Worm (Caenorhabditis elegans) whole organism, young adult: Measurements from ENCODE around the gene T27E9.6.
A peak's percentile ranks its signal among the peaks of the same experiment; 100 is the strongest.

Experiments
- B0019.2 ChIP-seq: fragments of 200-800 bp; sonication (Bioruptor generic); conservative IDR thresholded peaks from 2 replicates; pipeline ENCODE4 v1.3.6; 2022; ENCODE audit warnings: missing genetic modification reagents, missing genetic modification characterization, missing compliant biosample characterization
- B0261.1 ChIP-seq: sonication (generic microtip); optimal IDR thresholded peaks from 2 replicates; lab custom pipeline; 2016; ENCODE audit warnings: mild to moderate bottlenecking, missing genetic modification characterization, moderate library complexity, missing compliant biosample characterization
- B0336.3 ChIP-seq: fragments of 200-800 bp; sonication (Bioruptor generic); IDR thresholded peaks from 2 replicates; pipeline ENCODE4 v1.3.6; 2022; ENCODE audit warnings: missing genetic modification characterization, missing compliant biosample characterization
- F22D6.2 ChIP-seq: sonication (generic microtip); optimal IDR thresholded peaks from 2 replicates; lab custom pipeline; 2016; ENCODE audit warnings: mild to moderate bottlenecking, missing genetic modification characterization, missing compliant biosample characterization
- F33H1.4 ChIP-seq: fragments of 200-800 bp; sonication (Bioruptor generic); IDR thresholded peaks from 2 replicates; pipeline ENCODE4 v1.3.6; 2022; ENCODE audit warnings: missing genetic modification reagents, missing genetic modification characterization, missing compliant biosample characterization
- F39B2.1 ChIP-seq: fragments of 200-800 bp; sonication (Bioruptor generic); IDR thresholded peaks from 2 replicates; pipeline ENCODE4 v1.3.6; 2022; ENCODE audit warnings: missing genetic modification reagents, missing genetic modification characterization, missing compliant biosample characterization
- F55B11.4 ChIP-seq: sonication (generic microtip); optimal IDR thresholded peaks from 2 replicates; lab custom pipeline; 2016; ENCODE audit warnings: missing compliant biosample characterization, missing genetic modification characterization, borderline replicate concordance; ENCODE audit not compliant: insufficient read depth
- Y95B8A.8 ChIP-seq: fragments of 200-800 bp; sonication (Bioruptor generic); IDR thresholded peaks from 2 replicates; pipeline ENCODE4 v1.3.6; 2022; ENCODE audit warnings: missing genetic modification reagents, missing genetic modification characterization, missing compliant biosample characterization
- ZK185.1 ChIP-seq: sonication (generic microtip); optimal IDR thresholded peaks from 2 replicates; lab custom pipeline; 2016; ENCODE audit warnings: mild to moderate bottlenecking, missing genetic modification characterization, missing compliant biosample characterization; ENCODE audit not compliant: poor library complexity, severe bottlenecking
- ama-1 ChIP-seq, 3 experiments: fragments of 150-350 bp in 1 of 3; sonication (generic microtip) in 2 of 3; optimal IDR thresholded peaks; 2 replicates each; lab custom pipeline; 2014 to 2018; ENCODE audit warnings: missing biosample characterization in 2 of 3, missing genetic modification characterization in 2 of 3, missing genetic modification reagents in 2 of 3
- aptf-2 ChIP-seq: fragments of 200-800 bp; sonication (Bioruptor generic); conservative IDR thresholded peaks from 2 replicates; pipeline ENCODE4 v1.3.6; 2022; ENCODE audit warnings: missing genetic modification reagents, missing genetic modification characterization, missing compliant biosample characterization
- attf-3 ChIP-seq: fragments of 200-800 bp; sonication (Bioruptor generic); conservative IDR thresholded peaks from 2 replicates; pipeline ENCODE4 v1.3.6; 2022; ENCODE audit warnings: missing genetic modification reagents, missing genetic modification characterization, missing compliant biosample characterization
- ceh-40 ChIP-seq: fragments of 200-800 bp; sonication (Bioruptor generic); IDR thresholded peaks from 2 replicates; pipeline ENCODE4 v1.3.6; 2022; ENCODE audit warnings: missing genetic modification characterization, missing compliant biosample characterization
- ekl-4 ChIP-seq: fragments of 200-800 bp; sonication (Bioruptor generic); IDR thresholded peaks from 2 replicates; pipeline ENCODE4 v1.3.6; 2022; ENCODE audit warnings: missing genetic modification reagents, missing genetic modification characterization, missing compliant biosample characterization
- him-1 ChIP-seq: sonication (generic microtip); optimal IDR thresholded peaks from 2 replicates; lab custom pipeline; 2016; ENCODE audit warnings: missing genotype, missing genetic modification reagents, missing genetic modification characterization, missing compliant biosample characterization
- let-607 ChIP-seq, 2 experiments: fragments of 200-800 bp in 1 of 2; sonication (Bioruptor generic) in 1 of 2; sonication (generic microtip) in 1 of 2; optimal IDR thresholded peaks; 2 replicates each; lab custom pipeline; 2016 to 2018; ENCODE audit warnings: mild to moderate bottlenecking in 2 of 2, missing compliant biosample characterization in 2 of 2, missing genetic modification characterization in 2 of 2, moderate library complexity in 2 of 2, missing genotype in 1 of 2
- lsl-1 ChIP-seq: fragments of 200-800 bp; sonication (Bioruptor generic); optimal IDR thresholded peaks from 2 replicates; lab custom pipeline; 2018; ENCODE audit warnings: mild to moderate bottlenecking, missing genetic modification characterization, moderate library complexity, missing compliant biosample characterization
- madf-3 ChIP-seq: fragments of 200-800 bp; sonication (Bioruptor generic); IDR thresholded peaks from 2 replicates; pipeline ENCODE4 v1.3.6; 2022; ENCODE audit warnings: missing genetic modification reagents, missing genetic modification characterization, missing compliant biosample characterization
- mcd-1 ChIP-seq: fragments of 200-800 bp; sonication (Bioruptor generic); IDR thresholded peaks from 2 replicates; pipeline ENCODE4 v1.3.6; 2022; ENCODE audit warnings: missing genetic modification reagents, missing genetic modification characterization, missing compliant biosample characterization
- nfya-1 ChIP-seq: sonication (generic microtip); optimal IDR thresholded peaks from 2 replicates; lab custom pipeline; 2017; ENCODE audit warnings: antibody characterized with exemption, missing compliant biosample characterization, missing genetic modification characterization, borderline replicate concordance; ENCODE audit not compliant: insufficient read depth
- nhr-120 ChIP-seq: fragments of 200-800 bp; sonication (Bioruptor generic); IDR thresholded peaks from 2 replicates; pipeline ENCODE4 v1.3.6; 2022; ENCODE audit warnings: missing genetic modification characterization, missing compliant biosample characterization
- nhr-90 ChIP-seq: sonication (generic microtip); optimal IDR thresholded peaks from 2 replicates; lab custom pipeline; 2016; ENCODE audit warnings: missing genotype, mild to moderate bottlenecking, missing genetic modification characterization, missing compliant biosample characterization
- rec-8 ChIP-seq, 2 experiments: sonication (generic microtip); optimal IDR thresholded peaks; 2 replicates each; lab custom pipeline; 2016; ENCODE audit warnings: mild to moderate bottlenecking in 2 of 2, missing genetic modification characterization in 2 of 2, missing genetic modification reagents in 2 of 2, missing genotype in 2 of 2, missing biosample characterization in 1 of 2, missing compliant biosample characterization in 1 of 2, moderate library complexity in 1 of 2
- rpc-1 ChIP-seq, 2 experiments: fragments of 150-350 bp in 1 of 2; sonication (generic microtip) in 1 of 2; optimal IDR thresholded peaks; 2 replicates each; lab custom pipeline; 2014 to 2018; ENCODE audit warnings: missing biosample characterization in 1 of 2, missing genetic modification characterization in 1 of 2, missing genetic modification reagents in 1 of 2, missing genotype in 1 of 2
- snpc-1.1 ChIP-seq: sonication (generic microtip); optimal IDR thresholded peaks from 2 replicates; lab custom pipeline; 2017; ENCODE audit warnings: missing genetic modification characterization, mild to moderate bottlenecking, missing compliant biosample characterization, antibody characterized with exemption, moderate library complexity, missing genotype, missing genetic modification reagents; ENCODE audit not compliant: insufficient read depth
- snpc-3.4 ChIP-seq: sonication (generic microtip); optimal IDR thresholded peaks from 2 replicates; lab custom pipeline; 2017; ENCODE audit warnings: missing genetic modification characterization, mild to moderate bottlenecking, missing compliant biosample characterization, antibody characterized with exemption, moderate library complexity, missing genotype, missing genetic modification reagents
- sptf-2 ChIP-seq: fragments of 200-800 bp; sonication (Bioruptor generic); optimal IDR thresholded peaks from 2 replicates; lab custom pipeline; 2018; ENCODE audit warnings: mild to moderate bottlenecking, missing genetic modification characterization, missing compliant biosample characterization
- xnd-1 ChIP-seq: sonication (generic microtip); optimal IDR thresholded peaks from 2 replicates; lab custom pipeline; 2016; ENCODE audit warnings: missing genotype, missing genetic modification reagents, missing genetic modification characterization, missing compliant biosample characterization
- zfh-2 ChIP-seq: fragments of 200-800 bp; sonication (Bioruptor generic); conservative IDR thresholded peaks from 2 replicates; pipeline ENCODE4 v1.3.6; 2022; ENCODE audit warnings: missing genetic modification reagents, missing genetic modification characterization, missing compliant biosample characterization

Gene T27E9.6

DNA sequence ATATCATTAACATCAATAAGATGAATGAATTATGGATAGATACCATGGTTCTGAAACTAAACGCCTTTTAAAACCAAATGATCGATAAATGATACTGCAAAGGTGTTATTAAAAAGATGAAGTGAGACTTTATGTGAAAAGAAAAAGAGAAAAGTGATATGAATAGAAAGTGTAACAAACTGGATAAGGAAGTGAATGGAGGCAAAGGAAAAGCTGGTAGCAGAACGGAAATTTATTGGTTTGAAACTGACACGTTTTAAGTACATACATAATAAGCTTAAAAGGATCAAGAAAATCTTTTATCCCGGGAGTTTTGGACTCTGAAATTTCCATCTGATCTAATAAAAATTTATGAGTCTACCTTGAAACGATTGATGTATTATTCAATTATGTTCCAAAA is 46.9 kb downstream of the T27E9.6 start, which contains the start of gene bli-5:
Gene bli-5, minus strand, starts transcription at position 101 of the 400 bp plus-strand sequence.
- TF ChIP-seq ama-1 (optimal IDR thresholded peaks at IDR 0.05; lab: Kevin White, UChicago) (no peak), ama-1 (GFP tag; optimal IDR thresholded peaks at IDR 0.05; lab: Kevin White, UChicago) (no peak), nhr-90 (tag; lab: Kevin White, UChicago) (no peak), zfh-2 (GFP tag; lab: Robert Waterston, UW) (no peak), snpc-1.1 (tag; lab: Kevin White, UChicago) (no peak), B0336.3 (GFP tag; lab: Robert Waterston, UW) (no peak), F55B11.4 (tag; lab: Kevin White, UChicago) (no peak), F22D6.2 (tag; lab: Kevin White, UChicago) (no peak), attf-3 (GFP tag; lab: Robert Waterston, UW) (no peak), mcd-1 (no peak), Y95B8A.8 (no peak), ekl-4 (GFP tag; lab: Robert Waterston, UW) (no peak), sptf-2 (GFP tag; lab: Kevin White, UChicago) (no peak), aptf-2 (no peak), rec-8 (tag; optimal IDR thresholded peaks at IDR 0.05; lab: Kevin White, UChicago) (no peak), ceh-40 (GFP tag; lab: Robert Waterston, UW) (no peak), nhr-120 (GFP tag; lab: Robert Waterston, UW) (no peak)

DNA sequence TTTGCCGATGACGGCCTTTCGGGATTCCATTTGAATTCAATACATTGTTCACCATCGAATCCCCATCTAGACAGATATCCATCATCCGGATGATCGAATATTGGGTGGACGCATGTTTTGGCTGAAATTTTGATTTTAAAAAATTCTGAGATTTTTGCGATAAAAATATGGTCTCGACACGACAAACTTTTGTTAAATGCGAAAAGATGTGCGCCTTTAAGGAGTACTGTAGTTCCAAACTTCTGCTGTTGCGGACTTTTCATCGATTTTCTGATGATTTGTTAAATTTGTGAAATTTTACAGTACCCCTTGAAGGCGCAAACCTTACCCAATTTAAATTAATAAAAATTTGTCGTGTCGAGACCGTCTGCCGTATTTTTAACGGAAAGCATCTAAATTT is 48.8 kb downstream of the T27E9.6 start:
- TF ChIP-seq F39B2.1 (GFP tag; lab: Robert Waterston, UW) (no peak), attf-3 (GFP tag; lab: Robert Waterston, UW) (no peak), lsl-1 (peak; percentile 75), F33H1.4 (GFP tag; lab: Robert Waterston, UW) (peak; percentile 52; the same call in 1 of the 2 replicates), nfya-1 (no peak), B0261.1 (no peak), snpc-3.4 (no peak), ekl-4 (GFP tag; lab: Robert Waterston, UW) (no peak), xnd-1 (tag; lab: Kevin White, UChicago) (peak; percentile 21), madf-3 (GFP tag; lab: Robert Waterston, UW) (no peak), Y95B8A.8 (no peak), him-1 (peak; percentile 30), B0019.2 (no peak), ZK185.1 (tag; lab: Kevin White, UChicago) (no peak)
- TF ChIP-seq, all 124 proteins: peak for 4

DNA sequence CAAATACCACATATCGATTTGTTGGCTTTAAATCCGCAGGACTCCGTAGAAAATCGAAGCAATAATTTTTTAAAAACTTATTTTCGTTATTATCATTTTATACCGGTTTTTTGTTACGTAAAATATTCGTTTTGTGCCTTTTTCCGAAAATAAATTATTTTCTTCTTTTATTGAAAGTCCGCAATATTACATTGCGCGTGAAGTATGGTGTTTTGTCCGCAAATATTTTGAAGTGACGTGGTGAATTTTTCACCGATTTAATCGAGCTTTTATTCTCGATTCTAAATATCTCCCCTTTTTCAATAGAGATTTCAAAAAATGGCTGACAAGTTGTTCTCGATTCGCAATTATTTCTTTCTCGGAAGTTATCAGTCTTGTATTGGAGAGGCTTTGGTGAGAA is 50.5 kb downstream of the T27E9.6 start, which contains the start of gene cope-1:
Gene cope-1, plus strand, starts transcription at position 229 of the 400 bp plus-strand sequence.
- TF ChIP-seq let-607 (tag; optimal IDR thresholded peaks at IDR 0.05; lab: Kevin White, UChicago) = peak in 1 of 2 experiments; percentile 61
- no peak for TF ChIP-seq rpc-1 (optimal IDR thresholded peaks at IDR 0.05; lab: Kevin White, UChicago)
- no peak for TF ChIP-seq rpc-1 (tag; optimal IDR thresholded peaks at IDR 0.05; lab: Kevin White, UChicago)
